Fruit fly (Drosophila melanogaster) whole organism, wandering third instar larva: Measurements from ENCODE around the gene Gas41.

ENCODE experiments used
- Abd-B ChIP-seq: fragments of >200 bp; optimal IDR thresholded peaks from 2 replicates; lab custom pipeline; 2017; ENCODE audit warnings: missing biosample characterization, missing genetic modification characterization
- CG32264 ChIP-seq: fragments of 200-800 bp; sonication (Bioruptor generic); optimal IDR thresholded peaks from 2 replicates; lab custom pipeline; 2016; ENCODE audit warnings: missing biosample characterization, missing genetic modification characterization
- CG9705 ChIP-seq: fragments of 200-800 bp; sonication (Bioruptor generic); optimal IDR thresholded peaks from 2 replicates; lab custom pipeline; 2018; ENCODE audit warnings: missing biosample characterization, mild to moderate bottlenecking, missing genetic modification characterization
- Dif ChIP-seq: fragments of 200-275, 200-300 bp; sonication (Bioruptor generic); optimal IDR thresholded peaks from 2 replicates; lab custom pipeline; 2018; ENCODE audit warnings: missing biosample characterization, missing genetic modification characterization; ENCODE audit not compliant: partially characterized antibody
- GATAd ChIP-seq: sonication (Bioruptor generic); optimal IDR thresholded peaks from 2 replicates; lab custom pipeline; 2016; ENCODE audit warnings: missing biosample characterization, missing genetic modification characterization
- HLH106 ChIP-seq: fragments of 200-800 bp; optimal IDR thresholded peaks from 3 replicates; lab custom pipeline; 2019; ENCODE audit warnings: missing biosample characterization, mild to moderate bottlenecking, missing genetic modification characterization, moderate library complexity
- Hr78 ChIP-seq: fragments of >200 bp; optimal IDR thresholded peaks from 2 replicates; lab custom pipeline; 2017; ENCODE audit warnings: missing biosample characterization, missing genetic modification characterization
- Hr83 ChIP-seq: fragments of 200-300 bp; sonication (Bioruptor generic); optimal IDR thresholded peaks from 2 replicates; lab custom pipeline; 2016; ENCODE audit warnings: missing biosample characterization, mild to moderate bottlenecking, missing genetic modification characterization, moderate library complexity; ENCODE audit not compliant: poor library complexity, severe bottlenecking
- Jra ChIP-seq: sonication (Bioruptor generic); optimal IDR thresholded peaks from 2 replicates; lab custom pipeline; 2016; ENCODE audit warnings: missing biosample characterization, missing genetic modification characterization
- Myc ChIP-seq: fragments of >200 bp; optimal IDR thresholded peaks from 2 replicates; lab custom pipeline; 2017
- N ChIP-seq: fragments of >200 bp; optimal IDR thresholded peaks from 2 replicates; lab custom pipeline; 2018; ENCODE audit warnings: missing biosample characterization, missing external identifiers, missing genetic modification characterization
- OdsH ChIP-seq: fragments of 200-800 bp; sonication (Bioruptor generic); optimal IDR thresholded peaks from 2 replicates; lab custom pipeline; 2016; ENCODE audit warnings: missing biosample characterization, mild to moderate bottlenecking, missing genetic modification characterization
- Rel ChIP-seq, 2 experiments: fragments of 200-800 bp; sonication (Bioruptor generic) in 1 of 2; optimal IDR thresholded peaks; 2 replicates in 1 of 2; 3 replicates in 1 of 2; lab custom pipeline; 2016 to 2019; ENCODE audit warnings: mild to moderate bottlenecking in 2 of 2, missing biosample characterization in 2 of 2, missing genetic modification characterization in 2 of 2, moderate library complexity in 1 of 2
- Sp1 ChIP-seq: fragments of 200-800 bp; sonication (Bioruptor generic); optimal IDR thresholded peaks from 3 replicates; lab custom pipeline; 2019; ENCODE audit warnings: missing biosample characterization, mild to moderate bottlenecking, missing genetic modification characterization, moderate library complexity
- Vsx2 ChIP-seq: fragments of 200-300, 225-300 bp; sonication (Bioruptor generic); optimal IDR thresholded peaks from 2 replicates; lab custom pipeline; 2018; ENCODE audit warnings: missing biosample characterization, missing genetic modification characterization; ENCODE audit not compliant: partially characterized antibody
- br ChIP-seq: fragments of 200-800 bp; sonication (Bioruptor generic); optimal IDR thresholded peaks from 2 replicates; lab custom pipeline; 2016; ENCODE audit warnings: missing biosample characterization, missing genetic modification characterization
- brk ChIP-seq: fragments of 200-800 bp; sonication (Bioruptor generic); optimal IDR thresholded peaks from 2 replicates; lab custom pipeline; 2016; ENCODE audit warnings: missing biosample characterization, mild to moderate bottlenecking, missing genetic modification characterization
- dl ChIP-seq, 2 experiments: fragments of 175-275, 200-275 bp in 1 of 2; fragments of 200-275 bp in 1 of 2; sonication (Bioruptor generic); optimal IDR thresholded peaks; lab custom pipeline; 2018; ENCODE audit warnings: mild to moderate bottlenecking in 2 of 2, missing biosample characterization in 2 of 2, missing genetic modification characterization in 2 of 2, moderate library complexity in 2 of 2; ENCODE audit not compliant: partially characterized antibody in 2 of 2, insufficient read depth in 1 of 2
- dmrt93B ChIP-seq: fragments of 200-800 bp; sonication (Bioruptor generic); optimal IDR thresholded peaks from 2 replicates; lab custom pipeline; 2018; ENCODE audit warnings: missing biosample characterization, mild to moderate bottlenecking, missing genetic modification characterization
- dsf ChIP-seq: sonication (Bioruptor generic); optimal IDR thresholded peaks from 2 replicates; lab custom pipeline; 2016; ENCODE audit warnings: missing biosample characterization, missing genetic modification characterization, borderline replicate concordance
- ey ChIP-seq: fragments of 200-800 bp; sonication (Bioruptor generic); optimal IDR thresholded peaks from 2 replicates; lab custom pipeline; 2016; ENCODE audit warnings: missing biosample characterization, missing genetic modification characterization
- foxo ChIP-seq, 2 experiments: fragments of 200-800 bp; sonication (Bioruptor generic); optimal IDR thresholded peaks; 2 replicates in 1 of 2; 3 replicates in 1 of 2; lab custom pipeline; 2016 to 2017; ENCODE audit warnings: missing biosample characterization in 2 of 2, missing genetic modification characterization in 2 of 2
- fru ChIP-seq: fragments of 200-800 bp; sonication (Bioruptor generic); optimal IDR thresholded peaks from 3 replicates; lab custom pipeline; 2016; ENCODE audit warnings: missing biosample characterization, mild to moderate bottlenecking, missing genetic modification characterization
- h ChIP-seq: fragments of 200-800 bp; sonication (Bioruptor generic); optimal IDR thresholded peaks from 3 replicates; lab custom pipeline; 2016; ENCODE audit warnings: missing biosample characterization, mild to moderate bottlenecking, missing genetic modification characterization
- jim ChIP-seq: fragments of 175-275, 200-325 bp; sonication (Bioruptor generic); optimal IDR thresholded peaks from 2 replicates; lab custom pipeline; 2016; ENCODE audit warnings: missing biosample characterization, mild to moderate bottlenecking, missing genetic modification characterization
- lola ChIP-seq: fragments of >200 bp; optimal IDR thresholded peaks from 2 replicates; lab custom pipeline; 2017; ENCODE audit warnings: missing biosample characterization, missing genetic modification characterization
- psq ChIP-seq: fragments of 200-800 bp; sonication (Bioruptor generic); optimal IDR thresholded peaks from 3 replicates; lab custom pipeline; 2017; ENCODE audit warnings: missing biosample characterization, mild to moderate bottlenecking, missing genetic modification characterization, moderate library complexity
- rgr ChIP-seq: fragments of 200-800 bp; sonication (Bioruptor generic); optimal IDR thresholded peaks from 3 replicates; lab custom pipeline; 2016; ENCODE audit warnings: missing biosample characterization, mild to moderate bottlenecking, missing genetic modification characterization
- sv ChIP-seq: fragments of 200-800 bp; sonication (Bioruptor generic); optimal IDR thresholded peaks from 3 replicates; lab custom pipeline; 2016; ENCODE audit warnings: missing biosample characterization, missing genetic modification characterization
- tai ChIP-seq: sonication (Bioruptor generic); optimal IDR thresholded peaks from 2 replicates; lab custom pipeline; 2016; ENCODE audit warnings: missing biosample characterization, missing genetic modification characterization
- usp ChIP-seq: fragments of >200 bp; optimal IDR thresholded peaks from 2 replicates; lab custom pipeline; 2017; ENCODE audit warnings: missing biosample characterization, missing genetic modification characterization
- woc ChIP-seq: sonication (Bioruptor generic); optimal IDR thresholded peaks from 2 replicates; lab custom pipeline; 2016; ENCODE audit warnings: missing biosample characterization, mild to moderate bottlenecking, missing genetic modification characterization

The Gas41 gene

dm6 chr2L:6971597-6972036, 21.6 kb upstream of the Gas41 start, which contains the start of gene snRNP-U1-70K:
snRNP-U1-70K (minus strand) TSS chr2L:6971737.
- TF ChIP-seq ey (no peak), Dif (GFP tag; lab: Kevin White, UChicago) (peak; percentile 92), fru (GFP tag; lab: Kevin White, UChicago) (peak; percentile 66), Vsx2 (no peak), Rel (GFP tag; optimal IDR thresholded peaks at IDR 0.05; lab: Kevin White, UChicago) (no peak), Rel (tag; optimal IDR thresholded peaks at IDR 0.05; lab: Kevin White, UChicago) (peak; percentile 39), Myc (peak; percentile 76), CG32264 (no peak), woc (GFP tag; lab: Kevin White, UChicago) (no peak), tai (GFP tag; lab: Kevin White, UChicago) (no peak), dl (GFP tag; optimal IDR thresholded peaks at IDR 0.05; lab: Kevin White, UChicago; ENCODE audit: insufficient read depth in 1 of 2, partially characterized antibody in 2 of 2) (peak in 1 of 2 experiments; percentile 70), lola (GFP tag; lab: Kevin White, UChicago) (no peak)

dm6 chr2L:6970813-6971212, 20.8 kb upstream of the Gas41 start:
- TF ChIP-seq fru (GFP tag; lab: Kevin White, UChicago) (no peak), Hr78 (no peak), h (GFP tag; lab: Kevin White, UChicago) (no peak)

- peak; percentile 76 for TF ChIP-seq h (GFP tag; lab: Kevin White, UChicago)
- no peak for TF ChIP-seq HLH106 (tag; lab: Kevin White, UChicago)
- TF ChIP-seq usp, result no peak
- TF ChIP-seq dmrt93B (GFP tag; lab: Kevin White, UChicago), result no peak
- peak in 1 of 2 experiments; percentile 47 for TF ChIP-seq foxo (GFP tag; optimal IDR thresholded peaks at IDR 0.05; lab: Kevin White, UChicago)
- no peak for TF ChIP-seq lola (GFP tag; lab: Kevin White, UChicago)
- no peak for TF ChIP-seq br (GFP tag; lab: Kevin White, UChicago)
- no peak for TF ChIP-seq Myc
- TF ChIP-seq CG32264, result peak; percentile 7
- TF ChIP-seq woc (GFP tag; lab: Kevin White, UChicago), result peak; percentile 82
- peak; percentile 32 for TF ChIP-seq Sp1 (GFP tag; lab: Kevin White, UChicago)
- peak; percentile 13 for TF ChIP-seq sv (GFP tag; lab: Kevin White, UChicago)
- TF ChIP-seq fru (GFP tag; lab: Kevin White, UChicago), result peak; percentile 53
- TF ChIP-seq ey, result peak; percentile 23
- no peak for TF ChIP-seq GATAd (GFP tag; lab: Kevin White, UChicago)
- TF ChIP-seq brk, result no peak
- no peak for TF ChIP-seq Jra (GFP tag; lab: Kevin White, UChicago)
- TF ChIP-seq Vsx2, result no peak
- no peak for TF ChIP-seq CG9705 (GFP tag; lab: Kevin White, UChicago)
- peak; percentile 11 for TF ChIP-seq psq (GFP tag; lab: Kevin White, UChicago)
- no peak for TF ChIP-seq Hr78
- TF ChIP-seq OdsH (GFP tag; lab: Kevin White, UChicago), result peak; percentile 44
- TF ChIP-seq rgr (GFP tag; lab: Kevin White, UChicago), result peak; percentile 56
- peak; percentile 39 for TF ChIP-seq Hr83 (GFP tag; lab: Kevin White, UChicago)
These were observed 18.1 kb upstream of the Gas41 start for dm6 chr2L:6968013-6968517.

dm6 chr2L:6967422-6968012, 17.5 kb upstream of the Gas41 start, which contains the start of gene Sumo:
Sumo (minus strand) TSS chr2L:6967644.
- peak; percentile 22 for TF ChIP-seq rgr (GFP tag; lab: Kevin White, UChicago)
- no peak for TF ChIP-seq Vsx2
- TF ChIP-seq OdsH (GFP tag; lab: Kevin White, UChicago), result no peak
- no peak for TF ChIP-seq N (GFP tag; lab: Kevin White, UChicago)
- TF ChIP-seq HLH106 (tag; lab: Kevin White, UChicago), result peak; percentile 11
- no peak for TF ChIP-seq brk
- no peak for TF ChIP-seq dsf (GFP tag; lab: Kevin White, UChicago)
- no peak for TF ChIP-seq Rel (GFP tag; optimal IDR thresholded peaks at IDR 0.05; lab: Kevin White, UChicago)
- peak; percentile 13 for TF ChIP-seq Rel (tag; optimal IDR thresholded peaks at IDR 0.05; lab: Kevin White, UChicago)
- TF ChIP-seq Abd-B (GFP tag; lab: Kevin White, UChicago), result no peak
- TF ChIP-seq Jra (GFP tag; lab: Kevin White, UChicago), result peak; percentile 62
- TF ChIP-seq Sp1 (GFP tag; lab: Kevin White, UChicago), result peak; percentile 21
- TF ChIP-seq Hr83 (GFP tag; lab: Kevin White, UChicago), result peak; percentile 94
- TF ChIP-seq jim, result no peak
- peak; percentile 47 for TF ChIP-seq woc (GFP tag; lab: Kevin White, UChicago)
